Worm (Caenorhabditis elegans): Measurements from ENCODE around the gene C46C11.4.

Gene C46C11.4

ce11 chrX:4620019-4620418 lies 27.0 kb downstream of the C46C11.4 start (continued):
- TF ChIP-seq isw-1 (GFP tag; IDR thresholded peaks at IDR 0.05) (no peak), lin-39 (tag; optimal IDR thresholded peaks at IDR 0.05) (no peak), unc-86 (tag; optimal IDR thresholded peaks at IDR 0.05) (peak; percentile 28), C16A3.4 (tag; optimal IDR thresholded peaks at IDR 0.05) (no peak), nhr-11 (tag; optimal IDR thresholded peaks at IDR 0.05) (no peak), mef-2 (tag; optimal IDR thresholded peaks at IDR 0.05) (no peak), fkh-4 (tag; optimal IDR thresholded peaks at IDR 0.05; ENCODE audit: borderline replicate concordance) (no peak)

DNA sequence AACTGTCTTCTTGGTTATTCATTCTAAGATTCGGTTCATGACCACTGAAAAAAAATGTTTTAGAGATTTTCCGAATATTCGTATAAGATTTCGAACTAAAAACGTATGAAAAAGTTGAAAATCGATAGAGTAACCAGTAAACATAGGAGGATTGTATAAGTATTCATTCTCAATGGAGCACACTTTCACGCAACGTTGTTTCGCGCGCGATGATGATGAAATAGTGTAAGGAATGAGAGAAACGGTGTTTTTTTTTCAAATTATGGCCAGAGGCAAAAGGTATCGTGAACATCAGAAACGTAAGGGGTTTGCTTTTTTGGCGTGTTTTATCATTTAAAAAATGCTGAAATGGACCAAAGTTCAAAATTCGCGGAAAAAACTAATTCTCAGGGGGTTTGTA lies 27.4 kb downstream of the C46C11.4 start, which contains the start of gene pqn-65:
Gene pqn-65 (minus strand): TSS at position 54 of the 400 bp plus-strand sequence.
- TF ChIP-seq lsy-2 (tag; optimal IDR thresholded peaks at IDR 0.05) (peak; percentile 12 to 58), dsc-1 (tag; optimal IDR thresholded peaks at IDR 0.05) (no peak), sptf-1 (tag; optimal IDR thresholded peaks at IDR 0.05) (no peak), nhr-20 (tag; optimal IDR thresholded peaks at IDR 0.05) (no peak), sox-4 (tag; optimal IDR thresholded peaks at IDR 0.05) (no peak), skn-1 (tag; optimal IDR thresholded peaks at IDR 0.05) (peak; percentile 61), nhr-237 (tag; optimal IDR thresholded peaks at IDR 0.05) (no peak), snpc-4 (tag; optimal IDR thresholded peaks at IDR 0.05) (no peak), unc-86 (tag; optimal IDR thresholded peaks at IDR 0.05) (no peak), ama-1 (optimal IDR thresholded peaks at IDR 0.05) (no peak), ztf-4 (tag; optimal IDR thresholded peaks at IDR 0.05) (no peak), pqm-1 (tag; optimal IDR thresholded peaks at IDR 0.05) (no peak), hlh-4 (tag; optimal IDR thresholded peaks at IDR 0.05) (no peak), egl-27 (tag; optimal IDR thresholded peaks at IDR 0.05) (no peak), vab-15 (tag; optimal IDR thresholded peaks at IDR 0.05) (no peak), fkh-4 (tag; optimal IDR thresholded peaks at IDR 0.05; ENCODE audit: borderline replicate concordance) (no peak), zag-1 (tag; optimal IDR thresholded peaks at IDR 0.05) (no peak), Y116A8C.19 (tag; optimal IDR thresholded peaks at IDR 0.05; ENCODE audit: borderline replicate concordance) (no peak), grh-1 (GFP tag; IDR thresholded peaks at IDR 0.05) (no peak), unc-98 (GFP tag; IDR thresholded peaks at IDR 0.05) (no peak), unc-62 (GFP tag; optimal IDR thresholded peaks at IDR 0.05) (no peak), ets-5 (GFP tag; IDR thresholded peaks at IDR 0.05) (no peak), ceh-88 (GFP tag; IDR thresholded peaks at IDR 0.05) (no peak), swsn-7 (tag; optimal IDR thresholded peaks at IDR 0.05) (no peak), alr-1 (tag; optimal IDR thresholded peaks at IDR 0.05; ENCODE audit: borderline replicate concordance) (no peak), egl-13 (tag; optimal IDR thresholded peaks at IDR 0.05) (no peak), C16A3.4 (tag; optimal IDR thresholded peaks at IDR 0.05) (peak; percentile 16), lin-15B (tag; optimal IDR thresholded peaks at IDR 0.05) (no peak), nhr-90 (tag; optimal IDR thresholded peaks at IDR 0.05; ENCODE audit: poor library complexity) (no peak), lin-39 (tag; optimal IDR thresholded peaks at IDR 0.05) (no peak), isw-1 (GFP tag; IDR thresholded peaks at IDR 0.05) (no peak), lir-3 (tag; optimal IDR thresholded peaks at IDR 0.05; ENCODE audit: poor library complexity) (no peak), mef-2 (tag; optimal IDR thresholded peaks at IDR 0.05) (no peak), nhr-11 (tag; optimal IDR thresholded peaks at IDR 0.05) (no peak), rnt-1 (tag; optimal IDR thresholded peaks at IDR 0.05) (no peak), nhr-47 (tag; optimal IDR thresholded peaks at IDR 0.05) (no peak), hpl-2 (GFP tag; optimal IDR thresholded peaks at IDR 0.05) (no peak), zip-4 (GFP tag; optimal IDR thresholded peaks at IDR 0.05) (peak; percentile 28), ceh-82 (tag; optimal IDR thresholded peaks at IDR 0.05) (no peak), nhr-84 (tag; optimal IDR thresholded peaks at IDR 0.05) (no peak), blmp-1 (tag; optimal IDR thresholded peaks at IDR 0.05) (peak; percentile 33), nhr-77 (tag; optimal IDR thresholded peaks at IDR 0.05) (no peak), efl-1 (optimal IDR thresholded peaks at IDR 0.05) (peak; percentile 19 to 44), efl-1 (GFP tag; optimal IDR thresholded peaks at IDR 0.05 in 1 of 2) (peak; percentile 5 to 24), jun-1 (tag; optimal IDR thresholded peaks at IDR 0.05) (no peak), irx-1 (tag; optimal IDR thresholded peaks at IDR 0.05) (no peak), C34B4.2 (tag; optimal IDR thresholded peaks at IDR 0.05) (no peak), pax-3 (tag; optimal IDR thresholded peaks at IDR 0.05) (no peak), lin-14 (GFP tag; optimal IDR thresholded peaks at IDR 0.05) (no peak), mdl-1 (tag; optimal IDR thresholded peaks at IDR 0.05) (peak in 1 of 2 experiments; percentile 10), mep-1 (tag; optimal IDR thresholded peaks at IDR 0.05) (no peak)

All from whole organism, L1 larva.